Worm (Caenorhabditis elegans) whole organism, L3 larva: Measurements from ENCODE around the gene str-41.

Experiments
- R02D3.7 ChIP-seq: fragments of 150-350 bp; optimal IDR thresholded peaks from 2 replicates; lab custom pipeline; 2014; ENCODE audit warnings: missing biosample characterization, missing genetic modification characterization
- ZK546.5 ChIP-seq: sonication (generic microtip); optimal IDR thresholded peaks from 2 replicates; lab custom pipeline; 2017; ENCODE audit warnings: missing biosample characterization, missing genetic modification characterization
- aly-2 ChIP-seq: fragments of 150-350 bp; optimal IDR thresholded peaks from 2 replicates; lab custom pipeline; 2014; ENCODE audit warnings: missing biosample characterization, missing genetic modification characterization
- ama-1 ChIP-seq: fragments of 150-350 bp; optimal IDR thresholded peaks from 2 replicates; lab custom pipeline; 2018
- ceh-28 ChIP-seq: fragments of 150-350 bp; optimal IDR thresholded peaks from 2 replicates; lab custom pipeline; 2014; ENCODE audit warnings: missing biosample characterization, missing genetic modification reagents, missing genetic modification characterization
- ceh-82 ChIP-seq: fragments of 150-350 bp; optimal IDR thresholded peaks from 2 replicates; lab custom pipeline; 2014; ENCODE audit warnings: missing biosample characterization, missing genetic modification characterization
- ceh-9 ChIP-seq: sonication (generic microtip); optimal IDR thresholded peaks from 2 replicates; lab custom pipeline; 2018; ENCODE audit warnings: missing biosample characterization, missing genetic modification characterization
- daf-12 ChIP-seq: fragments of 150-350 bp; optimal IDR thresholded peaks from 2 replicates; lab custom pipeline; 2014; ENCODE audit warnings: missing biosample characterization, missing genetic modification reagents, missing genetic modification characterization
- egl-27 ChIP-seq: sonication (generic microtip); optimal IDR thresholded peaks from 4 replicates; lab custom pipeline; 2017; ENCODE audit warnings: missing biosample characterization, missing genetic modification reagents, missing genetic modification characterization
- egl-5 ChIP-seq: fragments of 150-350 bp; optimal IDR thresholded peaks from 2 replicates; lab custom pipeline; 2017; ENCODE audit warnings: missing biosample characterization, missing genetic modification reagents, missing genetic modification characterization, inconsistent platforms
- elt-1 ChIP-seq: fragments of 150-350 bp; optimal IDR thresholded peaks from 2 replicates; lab custom pipeline; 2014; ENCODE audit warnings: missing biosample characterization, missing genetic modification characterization
- elt-2 ChIP-seq: sonication (generic microtip); optimal IDR thresholded peaks from 2 replicates; lab custom pipeline; 2016; ENCODE audit warnings: missing genetic modification reagents, mild to moderate bottlenecking, missing genetic modification characterization, missing compliant biosample characterization
- eor-1 ChIP-seq, 2 experiments: fragments of 150-350 bp; optimal IDR thresholded peaks; 2 replicates each; lab custom pipeline; 2014 to 2018; ENCODE audit warnings: missing biosample characterization in 2 of 2, missing genetic modification characterization in 2 of 2
- hmg-11 ChIP-seq: sonication (generic microtip); optimal IDR thresholded peaks from 2 replicates; lab custom pipeline; 2016; ENCODE audit warnings: missing genetic modification characterization, missing compliant biosample characterization
- jun-1 ChIP-seq: fragments of 150-350 bp; optimal IDR thresholded peaks from 2 replicates; lab custom pipeline; 2014; ENCODE audit warnings: missing biosample characterization, missing genetic modification reagents, missing genetic modification characterization
- lin-15B ChIP-seq: fragments of 150-350 bp; optimal IDR thresholded peaks from 2 replicates; lab custom pipeline; 2014; ENCODE audit warnings: missing biosample characterization, missing genetic modification characterization
- mml-1 ChIP-seq: fragments of 150-350 bp; sonication (generic microtip); optimal IDR thresholded peaks from 3 replicates; lab custom pipeline; 2014; ENCODE audit warnings: missing biosample characterization, missing genetic modification characterization
- nfya-1 ChIP-seq: sonication (generic microtip); optimal IDR thresholded peaks from 2 replicates; lab custom pipeline; 2017; ENCODE audit warnings: missing genetic modification characterization, mild to moderate bottlenecking, missing compliant biosample characterization, antibody characterized with exemption, moderate library complexity; ENCODE audit not compliant: insufficient read depth
- nhr-23 ChIP-seq: fragments of 150-350 bp; optimal IDR thresholded peaks from 2 replicates; lab custom pipeline; 2014; ENCODE audit warnings: missing biosample characterization, missing genetic modification reagents, missing genetic modification characterization
- nhr-237 ChIP-seq: fragments of 150-350 bp; optimal IDR thresholded peaks from 2 replicates; lab custom pipeline; 2014; ENCODE audit warnings: missing biosample characterization, missing genetic modification characterization
- nhr-25 ChIP-seq: sonication (generic microtip); optimal IDR thresholded peaks from 2 replicates; lab custom pipeline; 2017; ENCODE audit warnings: missing biosample characterization, missing genetic modification characterization
- nhr-28 ChIP-seq: fragments of 150-350 bp; optimal IDR thresholded peaks from 2 replicates; lab custom pipeline; 2014; ENCODE audit warnings: missing biosample characterization, missing genetic modification characterization
- nhr-43 ChIP-seq: sonication (generic microtip); optimal IDR thresholded peaks from 2 replicates; lab custom pipeline; 2016; ENCODE audit warnings: mild to moderate bottlenecking, missing genetic modification characterization, missing compliant biosample characterization; ENCODE audit not compliant: poor library complexity, severe bottlenecking
- nhr-67 ChIP-seq: fragments of 150-350 bp; optimal IDR thresholded peaks from 2 replicates; lab custom pipeline; 2014; ENCODE audit warnings: missing biosample characterization, missing genetic modification characterization
- nhr-76 ChIP-seq: fragments of 150-350 bp; sonication (generic microtip); optimal IDR thresholded peaks from 5 replicates; lab custom pipeline; 2014; ENCODE audit warnings: missing biosample characterization, missing genetic modification characterization
- nhr-77 ChIP-seq: fragments of 150-350 bp; optimal IDR thresholded peaks from 2 replicates; lab custom pipeline; 2014; ENCODE audit warnings: missing biosample characterization, missing genetic modification characterization
- pha-4 ChIP-seq: fragments of 150-350 bp; optimal IDR thresholded peaks from 2 replicates; lab custom pipeline; 2014; ENCODE audit warnings: missing biosample characterization, missing genetic modification reagents, missing genetic modification characterization
- pqm-1 ChIP-seq: fragments of 150-350 bp; optimal IDR thresholded peaks from 2 replicates; lab custom pipeline; 2017; ENCODE audit warnings: missing biosample characterization, missing genetic modification characterization, inconsistent platforms
- sea-2 ChIP-seq: fragments of 150-350 bp; sonication (generic microtip); optimal IDR thresholded peaks from 4 replicates; lab custom pipeline; 2014; ENCODE audit warnings: missing biosample characterization, missing genetic modification reagents, missing genetic modification characterization
- skn-1 ChIP-seq: fragments of 150-350 bp; optimal IDR thresholded peaks from 2 replicates; lab custom pipeline; 2014; ENCODE audit warnings: missing biosample characterization, missing genetic modification characterization
- snpc-4 ChIP-seq: fragments of 150-350 bp; optimal IDR thresholded peaks from 2 replicates; lab custom pipeline; 2014; ENCODE audit warnings: missing biosample characterization, missing genetic modification characterization
- tbx-2 ChIP-seq: sonication (generic microtip); optimal IDR thresholded peaks from 2 replicates; lab custom pipeline; 2016; ENCODE audit warnings: mild to moderate bottlenecking, missing genetic modification characterization, missing compliant biosample characterization
- zag-1 ChIP-seq: fragments of 150-350 bp; optimal IDR thresholded peaks from 2 replicates; lab custom pipeline; 2014; ENCODE audit warnings: missing biosample characterization, missing genetic modification characterization

Gene str-41

DNA sequence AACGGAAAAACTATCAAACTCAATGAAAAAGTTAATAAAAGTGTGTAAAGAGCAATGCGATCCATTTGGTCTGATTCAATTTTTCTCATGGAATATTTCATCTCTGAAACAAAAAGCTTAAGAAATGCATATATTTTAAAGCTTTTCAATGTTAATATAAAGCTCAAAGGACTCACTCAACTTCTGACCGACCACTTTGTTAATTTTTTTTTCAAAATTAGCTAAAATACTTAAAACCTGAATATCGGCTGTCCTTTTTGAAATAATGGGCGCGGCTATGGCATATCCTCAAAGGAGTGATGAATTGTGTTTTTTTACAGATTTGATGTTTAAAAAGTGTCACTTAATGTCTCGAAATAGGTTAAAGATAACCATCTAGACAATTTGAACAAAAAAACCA, 22.0 kb upstream of the str-41 start, which contains the start of gene C02H6.1:
Gene C02H6.1 (minus strand): TSS at position 101 of the 400 bp plus-strand sequence.
- TF ChIP-seq aly-2 (tag; lab: Kevin White, UChicago) (no peak), zag-1 (tag; lab: Kevin White, UChicago) (no peak), ZK546.5 (no peak), nhr-76 (tag; lab: Kevin White, UChicago) (no peak)
- TF ChIP-seq, all 47 proteins: peak for 0

DNA sequence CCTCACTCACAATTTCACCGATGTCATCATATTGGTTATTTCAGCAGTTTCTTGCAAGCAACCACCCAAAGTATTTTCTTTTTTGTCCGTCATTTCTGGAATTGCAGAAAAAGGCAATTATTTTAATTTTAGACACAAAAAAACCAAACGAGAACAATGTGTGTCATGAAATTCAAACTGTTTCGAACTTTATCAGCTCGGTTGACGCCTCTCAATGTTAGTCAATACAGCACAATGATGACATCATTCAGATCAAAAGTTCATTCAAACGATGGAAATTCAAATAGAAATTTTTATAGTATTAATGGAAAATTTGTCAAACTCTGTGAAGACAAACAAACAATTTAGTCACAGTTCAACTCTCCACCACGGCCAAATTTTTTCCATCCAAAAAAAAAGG, 19.9 kb upstream of the str-41 start, which contains the start of gene fbxa-105:
Gene fbxa-105 (minus strand): TSS at position 97 of the 400 bp plus-strand sequence.
- TF ChIP-seq nhr-67, result no peak
- TF ChIP-seq pha-4 (tag; lab: Kevin White, UChicago), result peak; percentile 48
- TF ChIP-seq tbx-2 (tag; lab: Kevin White, UChicago), result no peak
- peak; percentile 9 for TF ChIP-seq pqm-1 (tag; lab: Kevin White, UChicago)
- TF ChIP-seq snpc-4 (tag; lab: Kevin White, UChicago), result no peak
- peak; percentile 60 for TF ChIP-seq elt-2 (tag; lab: Kevin White, UChicago)
- TF ChIP-seq ceh-82 (tag; lab: Kevin White, UChicago), result no peak
- TF ChIP-seq, all 47 proteins: peak for 3

DNA sequence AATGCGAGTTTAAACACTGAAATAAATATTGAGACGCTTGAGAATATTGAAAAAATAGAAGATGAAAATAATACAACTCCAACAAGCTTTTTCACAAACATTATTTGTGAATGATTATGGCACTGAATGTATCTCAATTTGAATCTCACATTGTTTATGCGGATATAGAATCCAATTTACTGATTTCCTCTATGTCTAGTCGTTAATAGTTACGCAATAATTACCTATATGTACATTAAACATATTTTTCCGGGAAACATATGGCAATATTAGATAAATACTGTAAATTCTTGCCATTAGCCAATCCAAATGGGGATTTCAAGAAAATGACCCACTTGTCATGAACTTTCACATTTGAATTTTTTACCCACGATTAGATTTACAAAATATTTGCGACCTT, 16.4 kb upstream of the str-41 start, which contains the start of gene srx-9:
Gene srx-9 (minus strand): TSS at position 101 of the 400 bp plus-strand sequence.
- TF ChIP-seq nhr-23 (tag; lab: Kevin White, UChicago) (no peak), lin-15B (tag; lab: Kevin White, UChicago) (no peak), ama-1 (lab: Kevin White, UChicago) (no peak), pqm-1 (tag; lab: Kevin White, UChicago) (no peak), egl-27 (tag; lab: Kevin White, UChicago) (no peak), zag-1 (tag; lab: Kevin White, UChicago) (no peak), nhr-77 (tag; lab: Kevin White, UChicago) (no peak), ZK546.5 (no peak), ceh-28 (tag; lab: Kevin White, UChicago) (no peak), jun-1 (tag; lab: Kevin White, UChicago) (no peak)

DNA sequence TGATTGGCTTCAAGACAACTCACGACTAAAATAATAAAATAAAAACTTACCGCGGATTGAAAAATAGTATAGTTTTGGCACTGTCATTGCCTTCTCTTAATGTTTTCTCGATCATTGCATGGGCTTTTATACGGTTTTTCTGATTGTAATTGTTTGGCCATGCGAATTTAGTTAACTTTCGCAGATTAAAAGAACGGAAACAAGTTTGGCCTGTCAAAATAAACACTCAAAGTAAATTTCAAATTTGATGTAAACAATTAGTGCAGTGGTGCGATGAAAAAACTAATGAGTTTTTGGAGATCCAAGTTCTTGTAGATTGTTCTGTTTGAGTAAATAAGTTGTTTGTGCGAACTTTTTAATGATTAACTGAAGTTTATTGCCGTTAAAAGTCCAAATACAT, 12.6 kb upstream of the str-41 start, which contains the start of gene gst-41:
Gene gst-41 (minus strand): TSS at position 101 of the 400 bp plus-strand sequence.
- TF ChIP-seq nhr-43 (tag; lab: Kevin White, UChicago) (no peak), eor-1 (tag; optimal IDR thresholded peaks at IDR 0.05; lab: Kevin White, UChicago) (no peak), aly-2 (tag; lab: Kevin White, UChicago) (no peak), nhr-67 (no peak), mml-1 (tag; lab: Kevin White, UChicago) (no peak), nhr-76 (tag; lab: Kevin White, UChicago) (no peak), ceh-9 (tag; lab: Kevin White, UChicago) (no peak), sea-2 (GFP tag; lab: Kevin White, UChicago) (no peak), ama-1 (lab: Kevin White, UChicago) (no peak), jun-1 (tag; lab: Kevin White, UChicago) (no peak), lin-15B (tag; lab: Kevin White, UChicago) (no peak), zag-1 (tag; lab: Kevin White, UChicago) (no peak), snpc-4 (tag; lab: Kevin White, UChicago) (no peak), ZK546.5 (no peak)

DNA sequence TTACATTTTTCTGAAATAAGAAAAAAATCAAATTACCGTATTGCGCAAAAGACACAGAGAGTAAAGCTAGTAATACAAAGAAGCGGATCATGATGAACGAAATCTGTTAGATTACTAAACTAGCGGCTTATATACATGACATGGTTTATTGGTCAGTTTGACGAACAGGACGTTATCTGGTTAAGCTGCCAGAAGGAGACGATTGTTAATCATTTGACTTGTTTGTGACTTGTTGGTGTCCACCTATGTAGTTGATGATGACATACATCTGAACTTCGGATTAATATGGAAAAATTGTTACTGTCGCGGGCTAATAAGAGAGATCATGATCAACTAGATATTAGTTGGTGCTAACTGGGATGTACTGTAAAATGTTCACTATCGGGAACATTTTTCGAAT, 11.7 kb upstream of the str-41 start, which contains the start of gene cnc-9:
Gene cnc-9 (minus strand): TSS at position 101 of the 400 bp plus-strand sequence.
- no peak for TF ChIP-seq jun-1 (tag; lab: Kevin White, UChicago)
- no peak for TF ChIP-seq nhr-23 (tag; lab: Kevin White, UChicago)
- TF ChIP-seq ceh-82 (tag; lab: Kevin White, UChicago), result no peak
- TF ChIP-seq hmg-11, result no peak
- TF ChIP-seq nhr-25 (tag; lab: Kevin White, UChicago), result no peak
- TF ChIP-seq egl-27 (tag; lab: Kevin White, UChicago), result no peak
- no peak for TF ChIP-seq ceh-28 (tag; lab: Kevin White, UChicago)
- TF ChIP-seq nhr-67, result no peak
- TF ChIP-seq nfya-1, result no peak

DNA sequence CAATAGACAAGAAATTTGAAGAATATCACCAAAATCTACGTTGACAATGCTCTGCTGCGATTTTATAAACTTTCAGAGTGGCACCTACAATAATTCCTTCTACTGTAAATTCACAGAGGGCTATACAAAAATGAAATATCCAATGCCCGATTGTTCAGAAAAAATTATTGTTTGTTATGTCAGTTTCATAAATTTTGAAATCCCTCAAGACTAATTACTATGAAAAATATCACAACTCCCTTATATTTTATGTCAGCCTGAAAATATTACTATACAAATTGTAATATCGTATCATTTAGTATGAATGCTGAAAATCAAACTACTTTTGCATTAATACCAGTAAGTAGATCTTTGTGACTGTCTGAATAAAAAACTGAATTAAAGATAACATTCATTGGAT, 11.2 kb upstream of the str-41 start, which contains the start of gene srx-60:
Gene srx-60 (plus strand): TSS at position 301 of the 400 bp plus-strand sequence.
- TF ChIP-seq jun-1 (tag; lab: Kevin White, UChicago) (no peak), lin-15B (tag; lab: Kevin White, UChicago) (no peak), daf-12 (tag; lab: Kevin White, UChicago) (no peak), nhr-43 (tag; lab: Kevin White, UChicago) (no peak), egl-5 (tag; lab: Kevin White, UChicago) (no peak), aly-2 (tag; lab: Kevin White, UChicago) (no peak), nhr-23 (tag; lab: Kevin White, UChicago) (no peak), pha-4 (tag; lab: Kevin White, UChicago) (no peak), ceh-28 (tag; lab: Kevin White, UChicago) (no peak), tbx-2 (tag; lab: Kevin White, UChicago) (no peak), R02D3.7 (tag; lab: Kevin White, UChicago) (no peak), zag-1 (tag; lab: Kevin White, UChicago) (no peak), nhr-76 (tag; lab: Kevin White, UChicago) (no peak), elt-1 (tag; lab: Kevin White, UChicago) (no peak), nhr-28 (no peak), nhr-237 (tag; lab: Kevin White, UChicago) (no peak), elt-2 (tag; lab: Kevin White, UChicago) (no peak), snpc-4 (tag; lab: Kevin White, UChicago) (no peak), skn-1 (tag; lab: Kevin White, UChicago) (no peak)
